Fruit fly (Drosophila melanogaster) Kc167 (cell line): ENCODE measurements around the gene CG8006.

Source experiments
- Myc ChIP-seq: fragments of >200 bp; optimal IDR thresholded peaks from 2 replicates; lab custom pipeline; 2017; ENCODE audit warnings: missing external identifiers
- Sin3A ChIP-seq: fragments of >200 bp; optimal IDR thresholded peaks from 2 replicates; lab custom pipeline; 2018; ENCODE audit warnings: missing external identifiers
- h ChIP-seq: fragments of >200 bp; optimal IDR thresholded peaks from 3 replicates; lab custom pipeline; 2018; ENCODE audit warnings: missing external identifiers
- insv ChIP-seq: fragments of >200 bp; optimal IDR thresholded peaks from 3 replicates; lab custom pipeline; 2018; ENCODE audit warnings: missing external identifiers
- psq ChIP-seq: fragments of >200 bp; optimal IDR thresholded peaks from 2 replicates; lab custom pipeline; 2017; ENCODE audit warnings: missing external identifiers
- ttk ChIP-seq: sonication (Bioruptor generic); optimal IDR thresholded peaks from 2 replicates; lab custom pipeline; 2017; ENCODE audit warnings: missing external identifiers

DNA sequence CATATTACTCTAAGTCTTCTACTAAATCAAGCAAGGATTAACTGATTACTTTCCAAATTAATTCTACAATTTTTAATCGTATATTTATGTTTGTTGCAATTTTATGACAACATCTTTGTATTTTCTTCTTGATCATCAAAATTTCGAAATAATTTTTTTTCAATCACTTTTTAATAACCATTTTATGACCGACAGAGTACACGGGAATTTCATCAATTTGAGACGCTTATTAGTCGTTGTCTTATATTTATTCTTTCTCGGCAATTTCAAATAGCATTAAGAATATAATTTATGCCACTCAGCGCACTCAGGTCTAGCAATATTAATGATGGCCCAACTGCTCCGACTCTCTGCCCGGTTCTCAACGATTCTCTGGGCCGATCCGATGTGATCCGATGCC lies 3.3 kb downstream of the CG8006 start, which contains the start of gene CG8012:
- no peak for TF ChIP-seq psq (lab: Kevin White, UChicago)
- TF ChIP-seq insv (lab: Kevin White, UChicago), result no peak
- no peak for TF ChIP-seq h
- TF ChIP-seq Sin3A, result no peak
- TF ChIP-seq Myc (lab: Kevin White, UChicago), result no peak
- TF ChIP-seq ttk (lab: Kevin White, UChicago), result no peak
